Fruit fly (Drosophila melanogaster) whole organism, adult: Measurements from ENCODE around the gene CG2059.

Experiments
- CG11617 ChIP-seq: fragments of 200-800 bp; sonication (Bioruptor generic); optimal IDR thresholded peaks from 2 replicates; lab custom pipeline; 2017; ENCODE audit warnings: mild to moderate bottlenecking, missing biosample characterization, missing genetic modification reagents, missing genetic modification characterization
- CG12768 ChIP-seq: fragments of 200-800 bp; sonication (Bioruptor generic); optimal IDR thresholded peaks from 2 replicates; lab custom pipeline; 2017; ENCODE audit warnings: missing biosample characterization, missing genetic modification characterization, mild to moderate bottlenecking, moderate library complexity, missing genetic modification reagents
- CG14711 ChIP-seq: fragments of 200-800 bp; sonication (Bioruptor generic); optimal IDR thresholded peaks from 2 replicates; lab custom pipeline; 2018; ENCODE audit warnings: missing biosample characterization, mild to moderate bottlenecking, missing genetic modification characterization, moderate library complexity
- CG1620 ChIP-seq: fragments of 200-800 bp; sonication (Bioruptor generic); optimal IDR thresholded peaks from 2 replicates; lab custom pipeline; 2016; ENCODE audit warnings: missing biosample characterization, missing genetic modification characterization
- CG33017 ChIP-seq: fragments of 200-800 bp; sonication (Bioruptor generic); optimal IDR thresholded peaks from 2 replicates; lab custom pipeline; 2018; ENCODE audit warnings: missing biosample characterization, mild to moderate bottlenecking, missing genetic modification characterization, moderate library complexity
- CG5204 ChIP-seq: fragments of 200-800 bp; sonication (Bioruptor generic); optimal IDR thresholded peaks from 2 replicates; lab custom pipeline; 2016; ENCODE audit warnings: missing biosample characterization, missing genetic modification characterization
- CG7045 ChIP-seq: fragments of 200-800 bp; sonication (Bioruptor generic); optimal IDR thresholded peaks from 2 replicates; lab custom pipeline; 2017; ENCODE audit warnings: missing biosample characterization, mild to moderate bottlenecking, missing genetic modification characterization
- CG7101 ChIP-seq: fragments of 200-800 bp; sonication (Bioruptor generic); optimal IDR thresholded peaks from 2 replicates; lab custom pipeline; 2018; ENCODE audit warnings: missing biosample characterization, mild to moderate bottlenecking, missing genetic modification characterization, moderate library complexity
- Clk ChIP-seq: fragments of 200-800 bp; sonication (Bioruptor generic); optimal IDR thresholded peaks from 2 replicates; lab custom pipeline; 2017; ENCODE audit warnings: missing biosample characterization, missing genetic modification characterization
- Crg-1 ChIP-seq: fragments of 200-800 bp; sonication (Bioruptor generic); optimal IDR thresholded peaks from 2 replicates; lab custom pipeline; 2016; ENCODE audit warnings: missing biosample characterization, missing genetic modification characterization
- Hr96 ChIP-seq: fragments of 200-800 bp; sonication (Bioruptor generic); optimal IDR thresholded peaks from 2 replicates; lab custom pipeline; 2016; ENCODE audit warnings: missing biosample characterization, missing genetic modification characterization
- Mnt ChIP-seq: fragments of 200-800 bp; sonication (Bioruptor generic); optimal IDR thresholded peaks from 2 replicates; lab custom pipeline; 2016; ENCODE audit warnings: missing biosample characterization, mild to moderate bottlenecking, missing genetic modification characterization
- bab1 ChIP-seq: fragments of 200-800 bp; sonication (Bioruptor generic); optimal IDR thresholded peaks from 3 replicates; lab custom pipeline; 2019; ENCODE audit warnings: missing biosample characterization, mild to moderate bottlenecking, missing genetic modification characterization, moderate library complexity
- cic ChIP-seq: fragments of 200-800 bp; sonication (Bioruptor generic); optimal IDR thresholded peaks from 2 replicates; lab custom pipeline; 2017; ENCODE audit warnings: missing biosample characterization, mild to moderate bottlenecking, missing genetic modification characterization, moderate library complexity
- cnc ChIP-seq, 2 experiments: fragments of >200 bp; optimal IDR thresholded peaks; 2 replicates each; lab custom pipeline; 2017
- kay ChIP-seq: fragments of 200-800 bp; sonication (Bioruptor generic); peaks from one replicate; lab custom pipeline; 2016; ENCODE audit warnings: missing biosample characterization, missing genetic modification characterization, borderline replicate concordance
- ovo ChIP-seq: fragments of 200-800 bp; sonication (Bioruptor generic); optimal IDR thresholded peaks from 2 replicates; lab custom pipeline; 2016; ENCODE audit warnings: missing biosample characterization, missing genetic modification characterization
- pad ChIP-seq: fragments of 200-800 bp; sonication (Bioruptor generic); optimal IDR thresholded peaks from 3 replicates; lab custom pipeline; 2017; ENCODE audit warnings: missing biosample characterization, missing genetic modification characterization, mild to moderate bottlenecking, moderate library complexity, missing genetic modification reagents
- tj ChIP-seq: fragments of 200-800 bp; sonication (Bioruptor generic); optimal IDR thresholded peaks from 3 replicates; lab custom pipeline; 2017; ENCODE audit warnings: missing biosample characterization, mild to moderate bottlenecking, missing genetic modification characterization, moderate library complexity
- toe ChIP-seq: fragments of 200-800 bp; sonication (Bioruptor generic); optimal IDR thresholded peaks from 2 replicates; lab custom pipeline; 2016; ENCODE audit warnings: missing biosample characterization, missing genetic modification characterization

The CG2059 gene

DNA sequence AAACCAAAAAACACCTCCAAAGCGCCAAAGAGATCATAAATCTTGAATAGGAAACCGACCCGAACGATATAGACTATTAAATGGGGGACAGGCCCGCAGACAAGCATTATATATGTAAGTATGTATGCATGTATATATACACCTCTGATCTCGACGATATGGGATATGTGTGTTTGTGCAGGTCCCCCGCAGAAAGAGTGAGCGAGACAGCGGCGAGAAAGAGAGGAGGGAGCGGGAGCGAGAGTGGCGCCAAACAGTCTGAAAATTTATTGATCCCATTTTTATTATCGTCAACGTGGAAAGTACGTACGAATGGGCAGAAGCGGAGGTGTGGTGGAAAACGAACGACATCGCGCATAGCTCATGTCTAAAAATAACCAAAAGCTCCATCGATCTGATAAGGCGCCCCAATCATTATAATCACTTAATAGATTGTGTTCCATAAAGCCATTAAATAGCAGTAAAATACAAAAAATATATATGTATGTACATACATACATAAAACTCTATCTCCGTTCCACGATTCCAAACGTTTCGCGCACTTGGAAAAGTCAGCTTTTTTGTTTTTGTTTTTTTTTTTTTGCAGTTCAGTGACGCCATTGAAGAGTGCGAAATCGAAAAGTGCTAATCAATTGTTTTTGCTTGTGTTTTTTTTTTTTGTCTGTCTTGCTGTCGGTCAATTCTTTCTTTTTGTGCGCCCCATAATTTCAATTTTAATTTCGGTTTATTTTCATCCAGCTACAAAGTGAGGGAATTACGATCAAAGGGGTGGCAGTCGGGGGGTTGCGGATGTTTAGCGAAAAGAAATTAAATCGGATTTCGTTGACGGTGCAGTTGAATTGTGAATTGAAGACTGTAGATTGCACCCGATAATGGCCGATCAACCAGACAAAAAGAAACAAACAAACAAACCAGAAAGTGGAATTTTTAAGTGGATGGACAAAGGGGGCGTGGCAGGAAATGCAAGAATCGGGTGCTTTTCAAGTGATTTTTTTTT is 31.4 kb downstream of the CG2059 start:
- TF ChIP-seq kay = peak; percentile 59
- peak; percentile 91 for TF ChIP-seq tj
- no peak for TF ChIP-seq cnc (optimal IDR thresholded peaks at IDR 0.05; lab: Kevin White, UChicago)

DNA sequence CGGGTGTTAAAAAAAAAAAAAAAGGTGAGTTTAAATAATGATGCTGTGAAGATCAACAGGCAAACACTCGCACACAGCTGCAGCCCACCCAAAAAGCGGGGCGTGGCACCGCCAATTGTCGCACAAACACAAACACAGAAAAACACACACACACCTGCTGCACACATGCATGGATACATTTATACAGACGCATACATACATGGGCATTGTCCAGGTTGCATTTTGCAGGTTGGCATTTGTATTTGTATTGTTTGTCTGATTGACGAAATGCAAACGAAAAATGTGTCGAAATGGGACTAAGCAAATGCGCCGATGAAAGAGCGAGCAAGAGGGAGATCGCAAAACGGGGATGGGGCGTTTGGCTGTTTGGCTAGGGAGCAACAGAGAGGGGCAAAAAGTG is 32.3 kb downstream of the CG2059 start:
- TF ChIP-seq CG5204 (GFP tag; lab: Kevin White, UChicago) (no peak), CG7045 (GFP tag; lab: Kevin White, UChicago) (no peak), tj (peak; percentile 37)

- TF ChIP-seq CG11617 (GFP tag; lab: Kevin White, UChicago) = no peak
- no peak for TF ChIP-seq cic (GFP tag; lab: Kevin White, UChicago)
- peak; percentile 21 for TF ChIP-seq bab1
- TF ChIP-seq Mnt (GFP tag; lab: Kevin White, UChicago) = no peak
- TF ChIP-seq CG33017 = no peak
- TF ChIP-seq pad (GFP tag; lab: Kevin White, UChicago) = no peak
- peak; percentile 59 for TF ChIP-seq CG14711
- no peak for TF ChIP-seq ovo (GFP tag; lab: Kevin White, UChicago)
- no peak for TF ChIP-seq CG7045 (GFP tag; lab: Kevin White, UChicago)
- TF ChIP-seq CG1620 (GFP tag; lab: Kevin White, UChicago) = no peak
- no peak for TF ChIP-seq cnc (optimal IDR thresholded peaks at IDR 0.05; lab: Kevin White, UChicago)
- no peak for TF ChIP-seq CG5204 (GFP tag; lab: Kevin White, UChicago)
- TF ChIP-seq toe (GFP tag; lab: Kevin White, UChicago) = no peak
- no peak for TF ChIP-seq Crg-1
- TF ChIP-seq Hr96 (GFP tag; lab: Kevin White, UChicago) = no peak
- TF ChIP-seq tj = no peak
- TF ChIP-seq kay = no peak
- TF ChIP-seq CG12768 (GFP tag; lab: Kevin White, UChicago) = no peak
- TF ChIP-seq Clk (GFP tag; lab: Kevin White, UChicago) = no peak
- peak; percentile 49 for TF ChIP-seq CG7101 (tag; lab: Kevin White, UChicago)
These were observed 33.0 kb downstream of the CG2059 start for dm6 chrX:7319053-7319702.

DNA sequence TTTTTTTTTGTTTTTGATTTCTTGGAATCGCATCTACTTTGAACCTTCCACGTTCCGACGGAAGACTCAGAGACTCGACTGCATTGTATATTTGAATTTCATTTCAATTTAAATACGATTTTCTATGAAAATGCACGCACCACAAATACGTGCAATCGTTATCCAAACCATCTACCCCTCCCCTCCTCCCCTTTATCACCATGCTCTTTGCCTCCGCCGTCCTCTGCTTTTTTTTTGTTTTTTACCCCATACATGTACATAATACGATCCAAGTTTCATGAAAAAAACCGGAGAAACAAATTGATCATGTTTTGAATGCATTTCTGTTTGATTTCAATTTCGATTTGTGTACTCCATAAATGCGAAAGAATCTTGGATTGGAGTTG is 33.5 kb downstream of the CG2059 start:
- TF ChIP-seq Clk (GFP tag; lab: Kevin White, UChicago) (no peak), pad (GFP tag; lab: Kevin White, UChicago) (no peak), CG5204 (GFP tag; lab: Kevin White, UChicago) (no peak), CG14711 (no peak), toe (GFP tag; lab: Kevin White, UChicago) (no peak)

DNA sequence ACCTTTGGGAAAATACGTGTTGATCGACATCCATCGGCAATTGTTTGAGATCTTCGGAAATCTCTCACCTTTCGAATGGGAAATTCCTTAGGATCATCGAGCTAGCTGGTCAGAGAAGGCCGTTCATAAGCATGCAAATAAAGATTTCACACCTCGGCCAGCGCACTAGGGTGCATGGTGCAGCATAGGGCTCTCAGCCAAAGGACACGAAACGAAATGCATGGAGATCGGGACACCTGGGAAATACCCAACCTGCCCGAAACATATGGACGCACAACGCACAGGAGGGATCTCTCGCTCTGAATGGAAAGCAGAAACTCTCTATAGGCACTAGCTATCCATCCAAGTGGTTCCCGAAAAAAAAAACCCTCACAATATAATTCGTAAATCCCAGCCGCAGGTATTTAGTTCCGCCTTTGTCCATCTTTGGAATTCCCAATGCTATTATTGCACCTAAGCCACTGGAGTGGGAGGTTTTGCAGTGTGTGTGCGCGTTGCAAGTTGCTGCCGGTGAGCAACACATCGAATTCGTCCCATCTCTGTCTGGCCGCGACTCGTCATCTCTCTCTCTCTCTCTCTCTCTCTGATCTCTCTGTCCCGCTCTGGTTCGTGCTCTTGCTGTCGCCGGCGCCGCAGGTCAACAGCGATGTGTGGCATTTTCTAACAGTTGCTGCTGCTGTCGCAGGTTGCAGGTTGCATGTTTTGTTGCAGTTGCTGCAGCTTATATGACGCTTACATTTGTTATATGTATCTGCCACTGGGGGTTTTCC is 34.5 kb downstream of the CG2059 start:
- TF ChIP-seq CG7045 (GFP tag; lab: Kevin White, UChicago) = no peak
- TF ChIP-seq Hr96 (GFP tag; lab: Kevin White, UChicago) = no peak
- TF ChIP-seq Crg-1 = no peak
- no peak for TF ChIP-seq pad (GFP tag; lab: Kevin White, UChicago)
- no peak for TF ChIP-seq CG11617 (GFP tag; lab: Kevin White, UChicago)
- no peak for TF ChIP-seq CG5204 (GFP tag; lab: Kevin White, UChicago)
- no peak for TF ChIP-seq CG12768 (GFP tag; lab: Kevin White, UChicago)
- TF ChIP-seq cic (GFP tag; lab: Kevin White, UChicago) = no peak

DNA sequence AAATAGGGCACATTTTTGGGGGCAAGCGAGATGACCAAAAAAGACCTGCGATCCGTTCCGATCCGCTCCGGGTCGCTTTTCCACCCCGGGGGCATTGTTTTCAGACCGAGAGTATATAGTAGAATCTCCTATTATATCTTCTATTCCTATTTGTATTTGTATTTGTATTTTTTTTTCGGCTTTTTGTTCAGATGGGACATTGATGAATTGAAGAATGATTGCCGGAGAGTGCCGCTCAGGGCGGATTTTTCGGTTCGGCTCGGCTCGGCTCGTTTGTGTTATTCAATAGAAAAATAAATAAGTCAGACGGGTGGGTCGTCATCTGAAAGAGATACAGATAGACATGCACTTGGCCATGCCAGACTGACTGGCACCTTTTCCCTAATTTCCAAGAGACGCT is 35.7 kb downstream of the CG2059 start:
- TF ChIP-seq CG5204 (GFP tag; lab: Kevin White, UChicago) (no peak), CG33017 (no peak), toe (GFP tag; lab: Kevin White, UChicago) (no peak)
